Fruit fly (Drosophila melanogaster) ovary, adult (tissue): Measurements from ENCODE around the gene CG15638.
A peak's percentile ranks its signal among the peaks of the same experiment; 100 is the strongest.

ENCODE experiments used
- CG17801 ChIP-seq: fragments of 200-800 bp; optimal IDR thresholded peaks from 2 replicates; lab custom pipeline; 2019; ENCODE audit warnings: missing biosample characterization, mild to moderate bottlenecking, missing genetic modification characterization, moderate library complexity; ENCODE audit not compliant: partially characterized antibody

The CG15638 gene

dm6 chr2L:13512182-13513032 is 23.2 kb downstream of the CG15638 start:
- TF ChIP-seq CG17801 (GFP tag; lab: Kevin White, UChicago) = peak; percentile 49

dm6 chr2L:13510870-13511867 is 24.4 kb downstream of the CG15638 start:
- TF ChIP-seq CG17801 (GFP tag; lab: Kevin White, UChicago) = no peak

- TF ChIP-seq CG17801 (GFP tag; lab: Kevin White, UChicago) = no peak
Observed at dm6 chr2L:13509533-13510240, 25.9 kb downstream of the CG15638 start.

dm6 chr2L:13500416-13500815 is 35.2 kb downstream of the CG15638 start:
- TF ChIP-seq CG17801 (GFP tag; lab: Kevin White, UChicago) = no peak

dm6 chr2L:13497915-13498314 is 37.7 kb downstream of the CG15638 start:
- TF ChIP-seq CG17801 (GFP tag; lab: Kevin White, UChicago) = no peak
